Worm (Caenorhabditis elegans): ENCODE measurements around the gene fbxc-27.

ce11 chrII:950374-950773, 40.8 kb downstream of the fbxc-27 start:
- TF ChIP-seq elt-3 (tag; optimal IDR thresholded peaks at IDR 0.05) (no peak), unc-62 (GFP tag; optimal IDR thresholded peaks at IDR 0.05) (no peak), ces-1 (GFP tag; optimal IDR thresholded peaks at IDR 0.05) (no peak), lin-13 (tag; optimal IDR thresholded peaks at IDR 0.05) (no peak), pha-4 (tag; optimal IDR thresholded peaks at IDR 0.05) (no peak), sptf-1 (tag; optimal IDR thresholded peaks at IDR 0.05) (no peak), snpc-4 (tag; optimal IDR thresholded peaks at IDR 0.05) (no peak)

Data from whole organism, mixed stage, embryonic.